Fruit fly (Drosophila melanogaster) whole organism, prepupa: Measurements from ENCODE around the gene mwh.

Source experiments
- Blimp-1 ChIP-seq: fragments of 200-800 bp; sonication (Bioruptor generic); optimal IDR thresholded peaks from 3 replicates; lab custom pipeline; 2017; ENCODE audit warnings: missing biosample characterization, missing genetic modification characterization, mild to moderate bottlenecking, moderate library complexity, missing genetic modification reagents
- Ets21C ChIP-seq: fragments of 200-800 bp; sonication (Bioruptor generic); optimal IDR thresholded peaks from 3 replicates; lab custom pipeline; 2016; ENCODE audit warnings: missing biosample characterization, missing genetic modification characterization

dm6 chr3L:1169617-1170016 lies 31.0 kb upstream of the mwh start:
- TF ChIP-seq Blimp-1 (GFP tag; lab: Kevin White, UChicago), result no peak
- no peak for TF ChIP-seq Ets21C (GFP tag; lab: Kevin White, UChicago)
